Fruit fly (Drosophila melanogaster): Measurements from ENCODE around the gene CG7987.

CG7987 gene

DNA sequence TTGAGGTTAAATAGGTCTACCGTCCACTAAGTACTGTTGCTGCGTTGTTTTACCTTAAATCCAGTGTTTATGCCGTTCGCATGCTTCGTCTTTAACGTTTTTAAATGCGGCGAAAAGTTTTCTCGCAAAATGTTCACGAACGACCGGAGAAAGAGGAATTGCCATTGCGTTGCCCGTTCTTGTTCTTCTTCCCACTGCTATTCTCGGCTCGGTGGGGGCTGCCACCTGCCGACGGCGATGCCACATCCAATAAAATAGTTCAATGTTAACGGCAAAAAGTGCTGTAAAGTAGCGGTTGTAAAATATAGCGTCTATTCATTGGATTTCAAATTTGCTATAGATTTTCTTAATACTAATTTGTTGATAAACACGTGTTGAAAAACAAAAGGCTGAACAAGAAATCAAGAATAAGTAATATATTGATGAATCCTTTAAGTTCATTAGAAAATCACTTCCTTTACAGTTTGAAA lies at the start of gene CG7987:
Gene CG7987, minus strand, starts transcription at position 170 of the 470 bp plus-strand sequence.
- TF ChIP-seq CTCF (optimal IDR thresholded peaks at IDR 0.05): peak; percentile 39 to 64
- TF ChIP-seq CG8478 (optimal IDR thresholded peaks at IDR 0.05): no peak

DNA sequence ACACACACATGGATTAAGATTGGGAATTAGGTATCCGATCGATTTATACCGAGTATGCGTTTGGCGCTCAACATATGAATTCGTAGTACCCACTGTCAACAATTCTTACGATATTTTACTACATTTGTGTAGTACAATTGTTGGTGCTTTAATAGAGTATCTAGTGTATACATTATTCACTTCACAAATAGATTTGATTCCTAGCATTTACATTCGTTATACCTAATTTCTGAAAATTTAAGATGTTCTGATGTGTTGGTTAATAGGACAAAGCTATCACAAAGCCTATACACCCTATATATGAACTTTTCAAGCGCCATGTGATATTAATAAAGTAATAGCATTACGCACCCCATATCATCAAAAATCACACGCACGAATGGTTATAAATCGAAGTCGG lies 49.0 kb upstream of the CG7987 start:
- TF ChIP-seq CG8478 (optimal IDR thresholded peaks at IDR 0.05) (no peak), CTCF (optimal IDR thresholded peaks at IDR 0.05) (no peak)

DNA sequence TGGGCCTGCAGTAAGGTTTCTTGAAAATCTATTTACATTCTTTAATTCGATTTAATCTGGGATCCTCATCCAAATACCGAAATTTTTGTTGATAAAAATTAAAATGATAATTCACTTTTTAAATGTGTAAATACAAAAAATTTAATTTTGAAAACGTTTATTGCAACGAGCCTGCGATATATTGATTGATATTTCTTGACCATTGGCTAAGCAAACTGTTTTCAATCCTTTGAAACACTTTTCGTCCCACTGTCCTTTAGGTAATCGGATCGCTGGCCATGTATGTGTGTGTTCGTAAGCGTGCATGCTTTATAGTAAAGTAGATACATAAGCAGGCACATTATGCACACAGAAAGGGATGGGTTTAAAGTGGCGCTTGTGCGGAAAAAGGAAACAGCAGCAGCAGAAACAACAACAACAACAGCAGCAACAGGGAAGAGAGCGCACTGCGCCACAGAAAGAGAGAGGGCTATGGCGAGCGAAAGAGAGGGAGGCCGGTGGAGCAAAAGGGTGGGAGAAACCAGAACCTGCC lies 48.5 kb upstream of the CG7987 start:
- TF ChIP-seq CG8478 (optimal IDR thresholded peaks at IDR 0.05) (no peak), CTCF (optimal IDR thresholded peaks at IDR 0.05) (no peak)

DNA sequence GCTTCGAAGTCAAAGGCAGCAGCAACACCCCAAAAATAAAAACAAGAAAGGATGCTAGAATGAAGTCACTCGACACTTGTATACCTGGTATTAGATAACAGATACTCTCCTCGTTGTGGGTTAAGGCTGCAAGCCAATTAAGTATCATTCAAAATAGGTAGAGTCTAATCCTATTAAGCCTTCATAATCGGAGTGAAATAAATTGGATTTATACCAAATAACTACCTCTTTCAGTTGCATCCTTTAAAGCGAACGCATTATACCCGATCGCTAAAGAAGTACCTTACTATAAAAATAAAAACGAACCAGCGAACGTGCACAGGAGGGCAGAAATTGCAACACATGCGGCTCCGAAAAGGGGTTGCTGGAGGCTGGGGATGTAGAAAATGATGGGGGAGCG lies 46.9 kb upstream of the CG7987 start:
- no peak for TF ChIP-seq CG8478 (optimal IDR thresholded peaks at IDR 0.05)
- no peak for TF ChIP-seq CTCF (optimal IDR thresholded peaks at IDR 0.05)

- TF ChIP-seq CG8478 (optimal IDR thresholded peaks at IDR 0.05) (no peak), CTCF (optimal IDR thresholded peaks at IDR 0.05) (no peak)
Measured at dm6 chr3R:14608892-14609692, 33.4 kb upstream of the CG7987 start, which contains the start of gene CG14853. Gene CG14853 (plus strand): TSS chr3R:14609642.

DNA sequence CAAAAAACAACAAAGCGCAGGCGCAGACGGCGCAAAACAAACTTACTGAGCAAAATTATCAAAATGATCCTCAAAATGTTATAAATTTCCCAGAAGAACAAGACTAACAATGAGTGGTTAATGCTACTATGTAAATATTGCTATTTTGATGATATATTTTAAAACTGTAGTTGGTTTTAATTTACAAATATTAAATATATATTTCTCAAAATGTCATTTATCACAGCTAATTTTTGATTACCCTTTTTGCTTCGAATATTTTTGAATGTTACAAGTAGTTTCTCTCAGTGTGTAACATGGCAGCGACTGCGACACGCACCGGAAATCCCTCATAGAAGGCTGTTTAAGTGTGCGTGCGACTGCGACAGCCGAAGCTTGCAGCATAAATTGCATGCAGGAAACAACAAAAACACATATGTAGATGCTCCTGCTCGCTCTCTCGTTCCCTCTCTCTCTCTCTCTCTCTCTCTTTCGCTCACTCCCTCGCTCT lies 22.3 kb upstream of the CG7987 start:
- no peak for TF ChIP-seq CTCF (optimal IDR thresholded peaks at IDR 0.05)
- no peak for TF ChIP-seq CG8478 (optimal IDR thresholded peaks at IDR 0.05)

DNA sequence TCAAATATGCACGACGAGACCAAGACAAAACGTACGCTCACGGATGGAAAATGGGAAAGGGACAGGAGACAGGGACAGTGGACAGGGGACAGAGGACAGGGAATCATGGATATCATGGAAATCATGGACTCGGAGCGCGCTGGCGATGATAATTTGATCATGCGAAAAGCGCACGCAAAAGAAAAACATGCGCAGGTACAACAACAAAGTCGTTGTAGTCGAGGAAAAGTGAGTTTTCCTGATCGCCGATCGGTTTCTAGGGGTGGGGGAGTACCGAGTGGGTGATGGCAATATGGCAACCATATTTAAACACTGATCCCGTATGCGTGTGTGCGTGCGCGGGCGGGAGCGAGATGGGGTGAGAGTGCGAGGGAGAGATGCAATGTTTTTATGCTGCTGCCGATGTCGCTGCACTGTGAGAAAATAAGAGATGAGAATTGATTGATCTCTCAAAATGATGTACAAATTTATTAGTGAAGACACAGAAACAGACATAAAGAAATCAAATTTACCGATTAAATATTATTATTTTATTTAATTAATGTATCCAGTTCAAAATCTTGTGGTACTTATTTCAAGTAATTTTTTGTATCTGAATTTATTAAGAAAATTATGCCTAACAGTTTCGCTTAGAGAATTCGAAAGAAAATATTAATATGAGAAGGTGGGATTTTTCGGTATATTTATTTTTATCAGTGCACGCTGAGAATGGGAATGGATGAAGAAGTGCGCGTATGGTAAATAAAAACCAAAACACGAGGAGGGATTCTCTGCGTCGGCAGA lies 15.3 kb upstream of the CG7987 start:
- TF ChIP-seq CTCF (optimal IDR thresholded peaks at IDR 0.05) (no peak), CG8478 (optimal IDR thresholded peaks at IDR 0.05) (no peak)

- TF ChIP-seq CTCF (optimal IDR thresholded peaks at IDR 0.05) (no peak), CG8478 (optimal IDR thresholded peaks at IDR 0.05) (no peak)
Measured at dm6 chr3R:14589483-14589882, 13.8 kb upstream of the CG7987 start.

DNA sequence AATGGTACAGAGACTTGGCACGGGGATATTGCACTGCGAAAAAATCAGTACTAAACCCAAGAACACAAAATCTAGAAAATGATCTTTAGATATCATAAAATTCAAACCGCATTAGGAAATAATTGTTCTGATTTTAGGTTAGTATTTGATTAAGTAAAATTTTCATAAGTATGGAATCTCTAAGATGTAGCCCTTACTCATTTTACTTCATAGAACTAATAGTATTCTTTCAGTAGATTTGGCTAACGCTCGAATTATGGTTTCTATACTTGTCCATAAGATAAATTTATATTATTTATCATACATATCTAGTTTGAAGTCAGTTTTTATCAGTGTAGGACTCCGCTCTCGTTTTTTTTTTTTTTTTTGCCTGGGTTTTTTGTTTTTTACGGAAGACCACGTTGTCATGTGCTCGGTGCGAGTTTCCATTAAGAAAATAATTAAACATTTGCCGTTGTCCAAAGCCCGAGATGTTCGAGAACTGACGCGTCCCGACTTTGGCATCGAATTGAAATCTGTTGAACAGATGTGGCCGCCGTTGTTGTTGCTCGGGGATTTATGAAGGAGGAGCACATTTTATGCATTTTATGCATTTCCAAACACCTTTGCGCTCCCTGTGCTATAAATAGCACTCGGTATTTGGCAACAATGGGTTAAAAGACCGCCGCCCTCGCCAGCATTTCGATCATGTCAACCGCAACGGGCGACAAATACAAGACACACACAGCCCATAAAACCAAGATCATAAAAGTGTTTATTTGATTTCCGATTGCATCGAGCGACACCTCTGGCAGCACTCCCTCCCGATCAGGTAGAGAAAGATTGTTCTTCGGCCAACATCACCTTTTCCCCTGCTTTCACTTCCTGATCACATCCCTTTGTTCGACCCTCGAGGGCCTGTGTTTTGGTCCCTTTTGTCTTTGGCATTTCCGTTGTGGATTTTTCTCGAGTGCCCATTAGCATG lies 11.1 kb upstream of the CG7987 start:
- TF ChIP-seq CTCF (optimal IDR thresholded peaks at IDR 0.05) (no peak), CG8478 (optimal IDR thresholded peaks at IDR 0.05) (no peak)

DNA sequence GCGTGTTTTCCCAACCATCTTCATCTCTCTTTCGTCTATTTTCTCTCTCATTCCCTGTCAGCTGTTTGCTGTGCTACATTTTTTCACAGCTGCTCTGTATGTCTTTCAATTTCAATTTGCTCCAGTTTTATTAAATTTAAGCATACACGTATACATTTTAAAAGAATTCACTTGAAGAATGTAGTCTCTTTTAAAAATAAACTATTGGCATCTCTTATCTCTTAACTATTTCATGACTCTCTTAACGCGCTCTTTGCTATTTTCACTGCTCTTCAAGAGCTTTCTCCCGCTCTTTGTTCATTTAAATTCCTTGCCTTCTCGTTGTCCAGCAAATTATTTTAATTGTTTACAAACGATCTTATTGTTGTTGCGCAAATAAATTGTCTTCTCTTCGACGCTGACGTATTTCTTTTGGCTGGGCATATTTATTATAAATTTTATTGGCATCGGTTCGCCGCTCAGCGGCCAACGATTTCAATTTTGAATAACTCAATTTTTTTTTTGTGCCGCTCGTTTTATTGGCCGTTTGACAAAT lies 4.4 kb upstream of the CG7987 start:
- TF ChIP-seq CG8478 (optimal IDR thresholded peaks at IDR 0.05) (no peak), CTCF (optimal IDR thresholded peaks at IDR 0.05) (no peak)

dm6 chr3R:14577803-14578493 lies 2.3 kb upstream of the CG7987 start:
- TF ChIP-seq CG8478 (optimal IDR thresholded peaks at IDR 0.05) (no peak), CTCF (optimal IDR thresholded peaks at IDR 0.05) (no peak)

DNA sequence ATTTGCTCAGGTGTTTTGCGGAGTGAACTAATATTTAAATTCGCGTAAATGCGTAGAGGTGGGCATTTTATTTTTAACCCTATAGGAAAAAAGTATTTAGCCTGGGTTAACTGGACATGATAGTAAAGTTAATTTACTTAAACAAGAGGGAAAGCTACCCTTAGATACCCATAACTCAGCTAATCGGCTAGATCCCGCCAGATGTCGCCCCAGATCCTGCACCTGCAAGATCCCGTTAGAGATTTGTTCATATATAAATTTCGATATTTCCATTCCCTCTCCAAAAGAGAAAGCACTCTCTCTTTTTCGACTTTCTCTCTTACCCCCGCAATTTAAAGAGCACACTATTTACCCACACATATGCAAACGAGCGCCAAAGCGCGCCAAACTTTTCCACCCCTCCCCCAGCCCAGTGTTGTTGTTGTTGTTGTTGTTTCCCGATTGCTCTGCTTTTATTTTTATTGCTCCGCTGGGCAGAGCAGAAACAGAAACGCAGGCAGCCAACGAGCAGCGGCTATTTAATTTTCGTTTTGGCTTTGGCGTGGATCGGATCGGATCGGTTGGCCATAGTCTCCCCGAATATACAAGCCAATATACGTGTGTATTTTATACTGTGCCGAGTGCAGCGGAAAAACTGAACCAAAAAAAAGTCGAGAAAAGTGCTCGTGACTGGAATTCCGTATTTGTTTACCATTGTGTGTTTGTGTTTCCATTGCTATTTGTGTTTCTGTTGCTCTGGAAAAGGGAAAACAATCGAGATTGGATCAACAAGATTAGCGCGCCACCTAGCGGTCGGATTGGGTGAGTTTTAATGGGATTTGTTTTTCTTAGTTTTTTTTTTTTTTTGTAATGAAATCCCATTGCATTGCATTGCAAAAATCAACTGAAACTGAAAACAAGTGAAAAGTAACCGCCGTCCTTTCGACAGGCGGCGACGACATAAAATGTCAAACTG lies 1.3 kb upstream of the CG7987 start, which contains the start of gene stumps:
Gene stumps, plus strand, starts transcription at position 526 of the 955 bp plus-strand sequence.
- no peak for TF ChIP-seq CG8478 (optimal IDR thresholded peaks at IDR 0.05)
- peak; percentile 76 to 81 for TF ChIP-seq CTCF (optimal IDR thresholded peaks at IDR 0.05)

- TF ChIP-seq CG8478 (optimal IDR thresholded peaks at IDR 0.05): no peak
- no peak for TF ChIP-seq CTCF (optimal IDR thresholded peaks at IDR 0.05)
Measured at dm6 chr3R:14576511-14576691, 714 bp upstream of the CG7987 start, which contains the start of gene CG44094. Gene CG44094 (minus strand): TSS chr3R:14576611.

All from S2 (cell line).